Worm (Caenorhabditis elegans) whole organism, L4 larva: ENCODE data around the gene C52B9.10.

ENCODE experiments used
- daf-8 ChIP-seq: fragments of 200-800 bp; sonication (Bioruptor generic); IDR thresholded peaks from 2 replicates; pipeline ENCODE4 v1.3.6; 2022; ENCODE audit warnings: missing genetic modification characterization, missing compliant biosample characterization
- nhr-6 ChIP-seq: fragments of 150-350 bp; optimal IDR thresholded peaks from 2 replicates; lab custom pipeline; 2014; ENCODE audit warnings: missing biosample characterization, missing genetic modification characterization

DNA sequence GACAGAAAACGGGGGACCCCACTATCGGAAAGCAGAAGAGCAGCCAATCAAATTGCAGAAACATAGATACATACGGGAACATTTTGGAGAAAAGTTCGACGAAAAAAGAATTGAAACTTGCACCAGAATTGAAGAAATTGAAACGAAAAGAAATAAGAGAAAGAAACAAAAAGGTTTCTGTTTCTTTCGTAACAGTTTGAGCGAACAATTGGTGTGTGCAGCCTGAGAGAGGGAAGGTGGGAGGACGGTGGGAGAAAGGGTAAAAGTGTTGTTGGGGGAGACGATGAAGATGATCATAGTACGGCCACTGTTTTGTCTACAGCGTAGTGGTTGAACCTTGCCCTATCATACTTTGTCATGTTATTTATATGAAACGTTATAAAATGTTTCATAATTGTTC lies 21.2 kb downstream of the C52B9.10 start:
- TF ChIP-seq nhr-6 (no peak), daf-8 (GFP tag; lab: Robert Waterston, UW) (no peak)
